Worm (Caenorhabditis elegans): ENCODE data around the gene nspb-12.

DNA sequence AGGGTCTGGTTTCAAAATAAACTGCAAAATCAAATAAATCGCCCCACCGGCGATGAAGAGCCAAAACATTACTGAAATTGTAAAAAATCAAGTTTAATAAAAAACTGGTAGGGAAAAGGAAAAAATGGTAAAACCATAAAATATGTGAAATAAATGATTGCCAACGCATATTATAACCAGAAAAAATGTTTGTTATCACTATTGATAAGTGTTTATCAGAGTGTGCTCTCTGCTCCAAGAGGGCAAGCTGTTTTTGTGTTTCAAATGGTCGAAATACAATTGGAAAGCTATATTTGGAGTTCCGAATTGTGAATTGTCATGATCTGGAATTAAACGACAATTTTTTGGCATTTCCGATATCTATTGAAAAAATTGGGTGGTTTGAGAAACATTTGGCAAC lies 41.7 kb upstream of the nspb-12 start, which contains the start of gene C05D2.8:
- no peak for TF ChIP-seq daf-12 (tag; optimal IDR thresholded peaks at IDR 0.05)
- no peak for TF ChIP-seq skn-1 (tag; optimal IDR thresholded peaks at IDR 0.05)
- no peak for TF ChIP-seq aha-1 (tag)
- TF ChIP-seq pha-4 (GFP tag; IDR thresholded peaks at IDR 0.05), result no peak
- TF ChIP-seq pha-4 (tag; optimal IDR thresholded peaks at IDR 0.05), result no peak
